Fruit fly (Drosophila melanogaster): ENCODE measurements around the gene CG13398.
A peak's percentile ranks its signal among the peaks of the same experiment; 100 is the strongest.

The CG13398 gene

DNA sequence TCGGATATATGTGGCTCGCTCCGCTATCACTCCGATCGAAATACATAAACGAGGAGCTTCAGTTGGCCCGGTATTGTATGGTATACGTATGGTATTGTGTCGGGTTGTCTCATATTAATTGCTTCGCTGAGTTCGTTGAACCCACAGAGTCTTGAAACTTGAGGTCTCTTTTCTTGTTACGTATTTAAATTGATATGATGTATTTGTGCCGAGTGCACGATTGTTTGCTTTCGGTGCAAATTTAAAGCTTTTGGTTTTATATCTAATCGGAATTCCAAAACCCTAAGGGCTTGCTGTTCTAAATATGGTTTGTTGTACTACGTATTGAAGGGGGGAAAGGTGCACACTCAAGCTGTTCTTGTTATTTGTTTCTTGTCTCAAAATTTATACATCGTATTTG, 10.2 kb upstream of the CG13398 start:
- no peak for TF ChIP-seq CG8478 (optimal IDR thresholded peaks at IDR 0.05)
- TF ChIP-seq CTCF (optimal IDR thresholded peaks at IDR 0.05) = no peak

DNA sequence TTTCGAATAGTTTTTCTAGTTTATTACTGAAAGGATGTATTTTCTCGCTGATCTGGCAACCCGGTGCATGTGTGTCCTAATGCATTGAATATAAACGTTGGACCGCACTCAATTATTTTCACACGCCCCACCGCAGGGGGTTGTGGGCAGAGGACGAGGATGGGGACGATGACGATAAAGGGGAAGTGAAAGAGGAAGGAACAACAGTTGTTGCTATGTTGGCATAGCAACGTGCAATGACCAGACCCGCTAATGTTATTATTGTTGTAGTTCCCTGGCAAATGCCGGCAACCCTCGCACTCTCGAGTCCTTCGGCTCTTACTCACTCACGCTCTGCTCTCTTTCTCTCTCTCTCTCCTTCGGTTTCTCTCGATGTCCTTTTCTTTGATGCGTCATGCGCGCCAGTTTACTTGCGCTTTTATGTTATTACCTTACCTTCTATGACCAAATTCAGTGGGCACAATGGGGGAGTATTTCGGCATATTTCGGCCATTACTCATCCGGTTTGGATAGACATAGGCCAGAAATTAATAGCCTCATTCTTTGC, 9.7 kb upstream of the CG13398 start:
- no peak for TF ChIP-seq CTCF (optimal IDR thresholded peaks at IDR 0.05)
- no peak for TF ChIP-seq CG8478 (optimal IDR thresholded peaks at IDR 0.05)

DNA sequence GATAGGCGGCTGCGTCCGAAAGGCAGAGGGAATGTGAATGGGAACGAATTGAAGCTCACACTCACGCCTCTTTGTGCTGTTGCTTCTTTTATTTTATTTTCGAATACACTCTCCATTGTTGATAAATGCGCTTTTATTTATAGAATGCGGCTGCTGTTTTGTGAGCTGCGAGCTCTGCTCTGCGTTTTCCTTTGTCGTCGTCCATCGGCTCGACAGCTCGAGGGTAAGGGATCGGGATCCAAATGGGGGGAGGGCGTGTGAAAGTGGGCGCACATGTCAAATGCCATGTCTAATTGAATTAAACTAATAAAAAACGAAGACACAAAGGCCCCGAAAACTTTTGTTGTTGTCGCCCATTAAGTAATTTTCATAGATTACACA, 9.0 kb upstream of the CG13398 start:
- TF ChIP-seq CTCF (optimal IDR thresholded peaks at IDR 0.05) = no peak
- TF ChIP-seq CG8478 (optimal IDR thresholded peaks at IDR 0.05) = no peak

DNA sequence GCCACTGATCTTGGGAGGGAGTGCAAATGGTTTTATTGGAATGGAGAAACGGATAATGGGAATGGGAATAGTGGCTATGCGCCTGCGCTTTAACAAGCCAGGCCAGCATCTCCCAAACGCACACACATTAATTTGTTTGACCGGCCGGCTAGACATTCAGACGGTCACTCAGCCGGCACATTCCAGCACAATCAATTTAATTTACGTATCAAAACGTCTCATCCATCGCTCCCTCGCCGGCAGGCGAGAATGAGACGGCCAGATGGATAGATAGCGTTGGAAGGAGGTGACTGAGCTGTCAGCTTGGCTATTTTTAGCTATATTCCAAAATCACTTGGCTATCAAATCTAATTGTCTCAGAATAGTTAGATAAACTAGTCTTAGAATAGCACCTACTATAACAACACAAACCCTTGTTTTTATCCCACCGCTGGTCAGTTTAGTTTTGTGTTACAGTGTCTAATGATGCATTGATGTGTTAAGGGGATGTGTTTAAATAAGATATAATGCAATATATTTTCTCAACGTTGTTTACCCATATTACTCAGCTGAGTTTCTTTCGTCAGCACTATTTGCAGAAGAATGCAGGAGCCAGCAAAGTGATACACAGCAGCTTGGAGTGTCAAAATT, 8.5 kb upstream of the CG13398 start:
- TF ChIP-seq CTCF (optimal IDR thresholded peaks at IDR 0.05) = no peak
- no peak for TF ChIP-seq CG8478 (optimal IDR thresholded peaks at IDR 0.05)

DNA sequence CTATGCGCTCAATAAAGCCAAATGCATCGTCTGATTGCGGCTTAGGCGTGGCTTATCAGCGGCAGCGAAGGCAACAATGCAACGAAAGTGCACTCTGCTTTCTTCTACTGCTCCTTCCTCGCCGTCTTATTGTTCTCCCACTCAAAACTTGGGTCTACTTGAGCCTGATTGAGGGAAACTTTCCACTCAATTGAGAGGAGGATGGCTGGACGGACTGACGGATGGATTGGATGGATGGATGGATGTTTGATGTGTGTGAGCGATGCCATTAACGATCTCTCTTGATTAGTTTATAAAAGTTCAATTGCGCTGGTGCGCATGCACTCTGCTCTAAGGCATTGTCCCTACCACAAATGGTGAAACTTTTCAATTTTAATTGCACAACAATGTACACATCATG, 8.0 kb upstream of the CG13398 start:
- TF ChIP-seq CTCF (optimal IDR thresholded peaks at IDR 0.05) (no peak), CG8478 (optimal IDR thresholded peaks at IDR 0.05) (no peak)

DNA sequence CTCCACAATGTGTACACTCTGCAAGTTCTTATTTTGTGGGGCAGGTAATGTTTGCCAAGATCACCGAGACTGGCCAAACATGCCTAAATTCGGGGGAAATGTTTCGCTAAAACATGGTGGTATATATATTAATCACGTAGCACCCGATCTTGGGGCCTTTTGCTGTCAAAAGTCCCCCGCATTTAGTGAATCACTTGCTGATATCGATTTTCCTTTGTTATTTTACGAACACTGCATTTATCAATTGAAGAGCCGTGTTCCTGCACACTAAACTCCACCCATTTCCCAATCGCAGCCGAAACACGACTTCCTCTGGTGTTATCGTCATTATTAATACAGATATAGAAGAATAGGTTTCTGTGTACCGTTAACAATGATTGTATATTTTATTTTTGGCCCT, 6.7 kb upstream of the CG13398 start:
- TF ChIP-seq CTCF (optimal IDR thresholded peaks at IDR 0.05) (no peak), CG8478 (optimal IDR thresholded peaks at IDR 0.05) (no peak)

DNA sequence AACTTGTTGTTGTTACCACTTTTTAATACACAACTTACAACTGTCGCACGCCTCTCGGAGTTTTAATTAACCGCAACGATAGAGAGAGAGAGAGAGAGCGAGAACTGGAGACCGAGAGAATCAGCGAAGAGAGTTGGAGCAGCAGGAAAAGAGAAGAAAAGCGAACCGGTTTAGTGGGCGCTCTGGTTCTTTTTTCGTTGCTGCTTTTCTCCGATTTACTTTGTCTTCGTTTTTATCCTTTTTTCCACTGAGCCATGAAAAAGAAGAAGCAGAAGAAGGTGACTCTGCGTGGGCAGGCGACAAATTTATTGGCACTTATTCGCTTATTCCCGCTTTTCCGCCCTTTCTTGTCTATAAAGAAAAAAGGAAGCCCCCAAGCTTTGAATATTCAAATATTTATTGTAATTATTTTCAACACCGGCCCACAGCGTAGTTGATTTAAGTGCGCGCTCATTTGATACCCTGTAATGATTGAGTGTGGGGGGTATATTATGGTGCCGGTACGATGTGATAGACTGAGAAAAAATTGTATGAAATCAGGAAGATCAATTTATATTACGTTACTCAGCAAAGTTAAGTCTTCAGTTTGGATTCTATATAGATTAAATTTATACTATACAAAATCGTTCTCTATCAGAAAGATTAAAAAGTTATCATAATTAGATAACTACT, 5.3 kb upstream of the CG13398 start:
- no peak for TF ChIP-seq CG8478 (optimal IDR thresholded peaks at IDR 0.05)
- no peak for TF ChIP-seq CTCF (optimal IDR thresholded peaks at IDR 0.05)

DNA sequence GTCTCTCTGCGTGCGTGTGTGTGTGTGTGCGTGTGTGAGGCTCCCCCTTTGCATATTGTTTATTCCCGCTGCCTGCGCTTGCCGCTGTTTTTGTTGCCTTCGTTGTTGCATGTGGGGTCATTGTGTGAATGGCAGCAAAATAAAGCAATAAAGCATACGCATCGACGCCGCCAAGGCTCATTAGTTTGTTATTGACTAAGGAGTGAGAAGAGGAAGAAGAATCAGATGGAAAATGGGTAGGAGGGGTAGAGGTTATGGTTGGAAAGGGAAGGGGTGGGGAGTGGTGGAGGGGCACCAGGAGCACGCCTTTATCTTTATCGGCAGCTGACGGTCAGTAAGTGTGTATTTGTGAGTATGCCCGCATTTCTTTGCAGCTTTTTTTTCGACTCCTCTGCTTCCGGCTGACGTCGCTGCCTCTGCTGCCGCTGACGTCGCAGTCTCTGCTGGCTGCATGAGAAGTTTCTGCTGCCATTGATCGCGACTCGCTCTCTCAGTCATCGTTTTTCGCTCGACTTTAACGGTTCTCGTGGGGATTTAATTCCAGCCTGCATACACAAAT, 4.4 kb upstream of the CG13398 start:
- TF ChIP-seq CTCF (optimal IDR thresholded peaks at IDR 0.05) (no peak), CG8478 (optimal IDR thresholded peaks at IDR 0.05) (no peak)

DNA sequence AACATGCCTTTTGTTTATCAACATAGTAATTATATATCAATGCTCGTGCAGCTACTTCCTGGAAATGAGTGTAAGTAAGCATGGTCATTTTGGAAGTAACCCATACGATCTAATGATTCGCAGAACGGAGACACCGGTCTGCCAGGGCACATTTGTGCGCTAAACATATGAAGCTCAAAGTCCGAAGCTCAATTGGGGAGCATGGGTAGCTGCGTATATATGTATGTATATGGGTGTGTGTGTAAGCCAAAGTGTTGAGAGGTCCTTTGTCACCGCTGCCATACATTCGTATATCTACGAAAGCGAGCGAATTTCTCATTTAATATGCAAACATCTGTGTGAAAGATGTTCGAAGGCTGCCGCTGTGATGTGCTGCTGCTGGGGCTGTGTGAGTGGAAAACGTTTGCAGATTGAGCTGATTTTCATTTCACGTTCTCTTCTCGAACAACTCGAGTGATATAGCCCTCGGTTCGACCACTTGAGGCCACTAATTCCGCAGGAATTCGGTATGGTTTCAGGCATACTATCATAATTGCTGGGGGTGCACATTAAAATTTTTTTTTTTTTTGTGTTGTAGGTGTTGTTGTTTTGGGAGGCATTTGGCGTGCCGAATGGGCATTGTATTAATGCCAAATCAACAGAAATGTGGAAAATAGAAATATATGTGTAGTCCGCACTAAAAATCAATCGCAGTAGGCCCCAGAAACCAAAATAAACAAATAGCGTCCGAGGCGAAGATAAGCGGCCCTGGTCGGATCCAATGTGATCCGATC, 3.2 kb upstream of the CG13398 start:
- TF ChIP-seq CG8478 (optimal IDR thresholded peaks at IDR 0.05) = peak; percentile 23
- TF ChIP-seq CTCF (optimal IDR thresholded peaks at IDR 0.05) = no peak

DNA sequence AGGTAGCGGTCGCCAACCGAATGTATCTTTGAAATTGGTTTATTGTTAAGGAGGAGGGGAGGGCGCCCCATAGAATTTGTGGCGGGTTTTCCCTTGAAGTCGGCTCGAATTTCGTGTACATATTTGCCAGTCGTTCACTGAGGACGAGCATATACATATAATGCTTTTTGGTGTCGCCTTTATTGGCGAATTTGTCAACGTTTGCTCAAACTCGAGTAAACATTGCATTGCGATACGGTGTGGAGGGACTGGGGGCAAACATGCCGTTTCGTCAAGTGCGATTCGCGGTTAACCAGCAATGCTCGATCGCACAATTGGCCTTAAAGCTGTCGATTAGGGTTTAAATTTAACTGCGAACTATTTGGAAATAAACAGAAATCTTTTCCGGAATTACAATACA, 2.5 kb upstream of the CG13398 start:
- TF ChIP-seq CG8478 (optimal IDR thresholded peaks at IDR 0.05) = no peak
- no peak for TF ChIP-seq CTCF (optimal IDR thresholded peaks at IDR 0.05)

DNA sequence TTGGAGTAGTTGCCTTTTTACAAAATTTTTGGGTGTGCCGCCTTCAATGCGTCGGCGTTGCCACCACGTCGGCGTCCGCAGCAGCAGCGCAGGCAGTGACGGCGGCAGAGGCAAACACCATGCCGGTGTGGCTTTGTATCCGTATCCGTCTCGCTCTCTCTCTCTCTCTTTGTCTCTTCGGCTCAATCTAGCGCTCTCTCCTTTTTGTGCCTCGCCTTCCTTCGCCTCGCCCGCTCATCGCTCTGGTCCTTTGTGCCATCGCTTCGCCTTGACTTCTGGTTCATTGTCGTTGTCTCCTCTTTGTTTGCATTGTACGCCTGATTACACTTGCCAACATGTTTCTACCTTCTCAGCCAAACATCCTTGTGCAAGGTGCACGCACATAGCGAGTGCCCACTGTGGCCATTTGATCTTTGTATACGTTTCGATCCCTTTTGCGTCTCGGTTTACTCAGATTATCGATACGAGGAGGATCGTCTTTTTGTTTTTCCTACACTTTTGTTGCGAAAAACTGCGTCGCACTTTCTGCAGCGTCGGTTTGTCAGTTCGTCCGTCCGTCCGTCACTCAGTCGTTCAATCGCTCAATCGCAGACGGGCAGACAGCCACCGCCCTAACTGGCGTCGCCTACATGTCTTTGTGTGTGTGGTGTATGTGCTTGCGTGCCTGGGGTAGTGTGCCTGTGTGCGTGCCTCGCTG, 1.4 kb upstream of the CG13398 start:
- TF ChIP-seq CTCF (optimal IDR thresholded peaks at IDR 0.05) = no peak
- TF ChIP-seq CG8478 (optimal IDR thresholded peaks at IDR 0.05) = no peak

DNA sequence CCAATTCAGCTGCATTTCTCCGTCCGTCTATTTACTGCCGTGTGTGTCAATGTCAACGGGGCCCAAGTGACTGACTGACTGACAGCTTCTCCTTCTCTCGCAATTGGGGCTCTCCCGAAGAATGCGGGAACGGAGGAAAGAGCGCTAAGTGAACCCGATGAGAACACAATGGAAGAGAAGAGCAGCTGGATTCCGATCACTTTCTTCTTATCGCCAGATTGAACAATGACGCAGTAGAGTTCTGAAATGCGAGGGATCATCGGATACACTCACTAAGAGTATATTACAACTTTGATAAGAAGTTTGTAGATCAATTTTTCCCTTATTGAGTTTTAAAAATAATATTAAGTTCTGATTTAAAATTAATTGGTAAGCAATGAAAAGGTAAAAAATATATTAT, 3.5 kb downstream of the CG13398 start, which contains the start of gene Naglu:
Gene Naglu (minus strand): TSS at position 339 of the 400 bp plus-strand sequence.
- no peak for TF ChIP-seq CG8478 (optimal IDR thresholded peaks at IDR 0.05)
- no peak for TF ChIP-seq CTCF (optimal IDR thresholded peaks at IDR 0.05)

DNA sequence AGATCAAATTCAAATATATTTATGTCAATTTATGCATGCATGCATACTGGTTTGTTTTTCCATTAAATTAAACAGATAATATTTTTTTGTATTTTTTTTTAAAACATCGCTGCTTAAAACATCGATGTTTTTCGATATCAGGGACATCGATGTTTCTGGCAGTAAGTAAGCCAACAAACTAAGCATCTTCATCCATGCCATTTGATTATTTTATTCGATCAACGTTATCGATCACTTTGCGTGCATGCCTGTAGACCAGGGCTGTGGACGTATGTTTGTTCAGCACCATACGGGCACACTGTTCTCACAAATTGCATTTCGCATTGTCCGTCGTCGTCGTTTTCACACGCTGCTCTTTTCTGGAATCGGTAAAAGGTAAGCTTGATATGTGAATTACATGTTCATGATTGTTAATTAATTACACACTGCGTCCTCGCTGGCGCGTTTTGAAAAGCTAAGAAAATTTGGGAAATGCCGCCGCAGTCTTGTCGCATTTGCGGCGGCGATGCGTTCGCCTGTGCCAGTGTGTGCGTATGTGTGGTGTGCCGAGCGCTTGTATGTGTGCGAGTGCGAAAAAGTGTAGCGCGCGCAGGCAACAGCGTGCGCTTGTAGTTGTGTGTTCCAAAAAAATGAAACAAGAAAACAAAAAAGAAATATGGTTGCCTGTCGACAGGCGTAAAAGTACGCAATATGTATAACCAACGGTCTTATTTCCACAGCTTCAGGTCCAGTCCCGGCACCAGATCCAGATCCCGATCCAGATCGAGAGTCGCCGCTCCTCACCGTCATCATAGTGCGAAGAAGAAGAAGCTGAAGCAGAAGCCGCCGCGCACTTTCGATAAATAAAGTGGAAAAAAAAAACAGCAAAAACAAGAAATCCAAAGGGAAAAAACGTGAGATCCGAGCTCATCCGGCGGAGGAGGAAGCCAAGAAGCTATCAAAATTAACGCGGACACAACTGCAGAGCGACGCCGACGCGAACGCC, 11.5 kb downstream of the CG13398 start, which contains the start of gene emb:
Gene emb (plus strand): TSS at position 288 of the 985 bp plus-strand sequence.
- peak; percentile 8 to 46 for TF ChIP-seq CTCF (optimal IDR thresholded peaks at IDR 0.05)
- no peak for TF ChIP-seq CG8478 (optimal IDR thresholded peaks at IDR 0.05)

DNA sequence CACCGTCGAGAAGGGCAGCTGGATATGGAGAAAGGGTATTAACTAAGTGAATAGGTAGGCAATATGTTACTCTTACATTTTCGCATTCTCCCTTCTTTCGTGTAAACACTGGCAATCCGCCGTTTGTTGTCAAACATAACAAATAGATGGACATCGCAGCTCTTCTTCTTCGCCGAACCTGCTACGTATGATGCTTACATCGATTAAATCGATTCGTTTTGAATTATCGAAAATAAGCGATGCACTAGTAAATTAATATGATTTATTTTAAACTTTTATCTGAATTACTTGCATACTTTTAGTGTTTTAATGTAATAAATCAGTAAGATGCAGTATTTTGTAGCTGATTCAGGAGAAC, 12.1 kb downstream of the CG13398 start, which contains the start of gene fy:
Gene fy (minus strand): TSS at position 353 of the 358 bp plus-strand sequence.
- TF ChIP-seq CTCF (optimal IDR thresholded peaks at IDR 0.05) = no peak
